Fruit fly (Drosophila melanogaster): Measurements from ENCODE around the gene aly.

Gene aly

dm6 chr3L:3050185-3050584 is 23.9 kb upstream of the aly start, which contains the start of gene CG32485 (continued):
- peak; percentile 67 for TF ChIP-seq CG17359 (tag; optimal IDR thresholded peaks at IDR 0.05)
- peak; percentile 86 for TF ChIP-seq CG15601 (tag; optimal IDR thresholded peaks at IDR 0.05)
- no peak for TF ChIP-seq amos (GFP tag; IDR thresholded peaks at IDR 0.05; ENCODE audit: partially characterized antibody)
- TF ChIP-seq dmrt99B (tag; optimal IDR thresholded peaks at IDR 0.05), result no peak
- no peak for TF ChIP-seq zf30C (GFP tag; optimal IDR thresholded peaks at IDR 0.05)

- no peak for TF ChIP-seq nmo (GFP tag; optimal IDR thresholded peaks at IDR 0.05)
- no peak for TF ChIP-seq Nf-YB (GFP tag; optimal IDR thresholded peaks at IDR 0.05)
- TF ChIP-seq vvl (GFP tag; IDR thresholded peaks at IDR 0.05), result no peak
- peak; percentile 53 for TF ChIP-seq Med (GFP tag)
- peak; percentile 63 for TF ChIP-seq CG8478 (optimal IDR thresholded peaks at IDR 0.05)
- no peak for TF ChIP-seq CG14441 (GFP tag; IDR thresholded peaks at IDR 0.05)
- TF ChIP-seq CG12942 (GFP tag; optimal IDR thresholded peaks at IDR 0.05), result no peak
- no peak for TF ChIP-seq pfk (GFP tag; optimal IDR thresholded peaks at IDR 0.05)
Measured at dm6 chr3L:3048647-3049046, 22.3 kb upstream of the aly start.

dm6 chr3L:3046325-3047156 is 20.2 kb upstream of the aly start, which contains the start of the genes scramb2 and Sk2:
TSS of gene scramb2 (minus strand) at chr3L:3046812.
TSS of gene Sk2 (plus strand) at chr3L:3047087.
- TF ChIP-seq CG7987 (GFP tag; optimal IDR thresholded peaks at IDR 0.05), result peak; percentile 83
- TF ChIP-seq YL-1 (GFP tag; optimal IDR thresholded peaks at IDR 0.05), result peak; percentile 88
- TF ChIP-seq kah (GFP tag; optimal IDR thresholded peaks at IDR 0.05), result peak; percentile 95
- TF ChIP-seq Sox102F (GFP tag; optimal IDR thresholded peaks at IDR 0.05), result peak; percentile 95
- peak; percentile 74; the same call in 1 of the 2 replicates for TF ChIP-seq dan (GFP tag; IDR thresholded peaks at IDR 0.05)
- peak; percentile 92 for TF ChIP-seq Aef1 (GFP tag; IDR thresholded peaks at IDR 0.05)
- peak; percentile 90 for TF ChIP-seq CG1603 (tag; optimal IDR thresholded peaks at IDR 0.05)
- TF ChIP-seq CHES-1-like (GFP tag; optimal IDR thresholded peaks at IDR 0.05), result peak; percentile 57
- TF ChIP-seq esg (GFP tag; conservative IDR thresholded peaks at IDR 0.05), result peak; percentile 92
- TF ChIP-seq CG12236 (GFP tag; optimal IDR thresholded peaks at IDR 0.05), result peak; percentile 58
- TF ChIP-seq CG9437 (GFP tag; optimal IDR thresholded peaks at IDR 0.05), result peak; percentile 89
- TF ChIP-seq CG12744 (GFP tag; optimal IDR thresholded peaks at IDR 0.05), result peak; percentile 72
- peak; percentile 85 for TF ChIP-seq CG10267 (tag; optimal IDR thresholded peaks at IDR 0.05)
- TF ChIP-seq disco-r (GFP tag; optimal IDR thresholded peaks at IDR 0.05), result peak; percentile 67
- TF ChIP-seq CG12071 (GFP tag; optimal IDR thresholded peaks at IDR 0.05), result peak; percentile 95
- peak; percentile 98 for TF ChIP-seq lab (GFP tag; optimal IDR thresholded peaks at IDR 0.05)
- TF ChIP-seq psq (GFP tag; optimal IDR thresholded peaks at IDR 0.05), result peak; percentile 78
- peak; percentile 83 for TF ChIP-seq dimm (GFP tag; IDR thresholded peaks at IDR 0.05)
- TF ChIP-seq sima (GFP tag; optimal IDR thresholded peaks at IDR 0.05), result peak; percentile 51
- peak; percentile 97 for TF ChIP-seq Hmr (GFP tag; optimal IDR thresholded peaks at IDR 0.05)
- peak; percentile 81 for TF ChIP-seq crc (GFP tag; optimal IDR thresholded peaks at IDR 0.05)
- peak; percentile 96 for TF ChIP-seq Rfx (GFP tag; IDR thresholded peaks at IDR 0.05)
- TF ChIP-seq CG3281 (GFP tag; optimal IDR thresholded peaks at IDR 0.05), result peak; percentile 97
- peak; percentile 96 for TF ChIP-seq caup (GFP tag; optimal IDR thresholded peaks at IDR 0.05; ENCODE audit: severe bottlenecking)
- TF ChIP-seq CG14860 (GFP tag; IDR thresholded peaks at IDR 0.05; ENCODE audit: partially characterized antibody), result no peak
- peak; percentile 63 for TF ChIP-seq CG4617 (GFP tag; optimal IDR thresholded peaks at IDR 0.05; ENCODE audit: borderline replicate concordance)
- TF ChIP-seq da (GFP tag; optimal IDR thresholded peaks at IDR 0.05), result peak; percentile 68
- no peak for TF ChIP-seq Dp (GFP tag; optimal IDR thresholded peaks at IDR 0.05)
- peak; percentile 83 for TF ChIP-seq D19B (GFP tag; optimal IDR thresholded peaks at IDR 0.05)
- TF ChIP-seq CG2120 (GFP tag; optimal IDR thresholded peaks at IDR 0.05), result peak; percentile 91
- peak; percentile 85 for TF ChIP-seq Jarid2 (GFP tag; optimal IDR thresholded peaks at IDR 0.05)
- no peak for TF ChIP-seq Kr (GFP tag; optimal IDR thresholded peaks at IDR 0.05)
- TF ChIP-seq sr (GFP tag; IDR thresholded peaks at IDR 0.05), result peak; percentile 96

Measured in whole organism, embryonic.